Fruit fly (Drosophila melanogaster): ENCODE measurements around the gene CG33543.

- TF ChIP-seq Snoo (tag; optimal IDR thresholded peaks at IDR 0.05) (peak; percentile 49), Ets98B (GFP tag; IDR thresholded peaks at IDR 0.05) (peak; percentile 59; the same call in 1 of the 2 replicates)
Measured at dm6 chr2L:1986343-1987280, 19.5 kb downstream of the CG33543 start.

All from whole organism, pupa.